Fruit fly (Drosophila melanogaster) whole organism, prepupa: ENCODE results near the gene Syx16.

ENCODE experiments used
- Blimp-1 ChIP-seq: fragments of 200-800 bp; sonication (Bioruptor generic); optimal IDR thresholded peaks from 3 replicates; lab custom pipeline; 2017; ENCODE audit warnings: missing biosample characterization, missing genetic modification characterization, mild to moderate bottlenecking, moderate library complexity, missing genetic modification reagents
- CG10669 ChIP-seq: fragments of 200-800 bp; sonication (Bioruptor generic); optimal IDR thresholded peaks from 3 replicates; lab custom pipeline; 2018; ENCODE audit warnings: missing biosample characterization, mild to moderate bottlenecking, missing genetic modification characterization, moderate library complexity
- CG11294 ChIP-seq: fragments of 200-800 bp; sonication (Bioruptor generic); IDR thresholded peaks from 2 replicates; pipeline ENCODE4 v1.3.6; 2022; ENCODE audit warnings: missing biosample characterization, missing genetic modification characterization
- CG11762 ChIP-seq: fragments of 200-800 bp; sonication (Bioruptor generic); optimal IDR thresholded peaks from 3 replicates; lab custom pipeline; 2016; ENCODE audit warnings: missing biosample characterization, missing genetic modification characterization; ENCODE audit not compliant: insufficient read depth
- CG11902 ChIP-seq: fragments of 200-800 bp; sonication (Bioruptor generic); optimal IDR thresholded peaks from 3 replicates; lab custom pipeline; 2016; ENCODE audit warnings: missing biosample characterization, missing genetic modification characterization
- CG15336 ChIP-seq: fragments of 200-800 bp; sonication (Bioruptor generic); IDR thresholded peaks from 2 replicates; pipeline ENCODE4 v1.3.6; 2022; ENCODE audit warnings: missing biosample characterization, missing genetic modification characterization
- CG1621 ChIP-seq: fragments of 200-800 bp; sonication (Bioruptor generic); optimal IDR thresholded peaks from 3 replicates; lab custom pipeline; 2018; ENCODE audit warnings: missing biosample characterization, mild to moderate bottlenecking, missing genetic modification characterization
- CG16779 ChIP-seq: fragments of 200-800 bp; sonication (Bioruptor generic); optimal IDR thresholded peaks from 3 replicates; lab custom pipeline; 2017; ENCODE audit warnings: missing biosample characterization, mild to moderate bottlenecking, missing genetic modification characterization
- CG3032 ChIP-seq: fragments of 200-800 bp; optimal IDR thresholded peaks from 2 replicates; lab custom pipeline; 2019; ENCODE audit warnings: missing biosample characterization, mild to moderate bottlenecking, missing genetic modification characterization, moderate library complexity
- CG31627 ChIP-seq: fragments of 200-800 bp; sonication (Bioruptor generic); optimal IDR thresholded peaks from 3 replicates; lab custom pipeline; 2016; ENCODE audit warnings: missing biosample characterization, missing genetic modification characterization
- CG32006 ChIP-seq: fragments of 200-800 bp; sonication (Bioruptor generic); optimal IDR thresholded peaks from 3 replicates; lab custom pipeline; 2017; ENCODE audit warnings: missing biosample characterization, mild to moderate bottlenecking, missing genetic modification characterization
- CG34406 ChIP-seq: fragments of 200-800 bp; sonication (Bioruptor generic); optimal IDR thresholded peaks from 3 replicates; lab custom pipeline; 2016; ENCODE audit warnings: missing biosample characterization, missing genetic modification characterization
- CG3919 ChIP-seq: fragments of 200-800 bp; sonication (Bioruptor generic); optimal IDR thresholded peaks from 3 replicates; lab custom pipeline; 2016; ENCODE audit warnings: missing biosample characterization, missing genetic modification characterization
- CG4318 ChIP-seq: fragments of 200-800 bp; sonication (Bioruptor generic); optimal IDR thresholded peaks from 3 replicates; lab custom pipeline; 2017; ENCODE audit warnings: missing biosample characterization, mild to moderate bottlenecking, missing genetic modification characterization
- CG6163 ChIP-seq: fragments of 200-800 bp; sonication (Bioruptor generic); IDR thresholded peaks from 3 replicates; pipeline ENCODE4 v1.3.6; 2022; ENCODE audit warnings: missing biosample characterization, missing genetic modification characterization
- CG6276 ChIP-seq: fragments of 200-800 bp; sonication (Bioruptor generic); optimal IDR thresholded peaks from 2 replicates; lab custom pipeline; 2017; ENCODE audit warnings: missing biosample characterization, mild to moderate bottlenecking, missing genetic modification characterization
- CG6792 ChIP-seq: fragments of 200-800 bp; sonication (Bioruptor generic); optimal IDR thresholded peaks from 3 replicates; lab custom pipeline; 2016; ENCODE audit warnings: missing biosample characterization, missing genetic modification characterization
- CG6808 ChIP-seq: fragments of 200-800 bp; sonication (Bioruptor generic); optimal IDR thresholded peaks from 3 replicates; lab custom pipeline; 2017; ENCODE audit warnings: missing biosample characterization, missing genetic modification characterization, mild to moderate bottlenecking, moderate library complexity, missing genetic modification reagents
- CG7368 ChIP-seq: fragments of 200-800 bp; sonication (Bioruptor generic); optimal IDR thresholded peaks from 3 replicates; lab custom pipeline; 2016; ENCODE audit warnings: missing biosample characterization, missing genetic modification characterization
- CG8119 ChIP-seq: fragments of 200-800 bp; sonication (Bioruptor generic); IDR thresholded peaks from 3 replicates; pipeline ENCODE4 v1.3.6; 2022; ENCODE audit warnings: missing biosample characterization, missing genetic modification characterization
- CG8319 ChIP-seq: fragments of 200-800 bp; sonication (Bioruptor generic); optimal IDR thresholded peaks from 3 replicates; lab custom pipeline; 2016; ENCODE audit warnings: missing biosample characterization, missing genetic modification characterization
- CG9139 ChIP-seq: fragments of 200-800 bp; sonication (Bioruptor generic); optimal IDR thresholded peaks from 3 replicates; lab custom pipeline; 2017; ENCODE audit warnings: missing biosample characterization, mild to moderate bottlenecking, missing genetic modification characterization
- Eip78C ChIP-seq: fragments of 200-800 bp; sonication (Bioruptor generic); peaks from one replicate; lab custom pipeline; 2016; ENCODE audit warnings: missing biosample characterization, missing genetic modification characterization
- Eip93F ChIP-seq: fragments of 200-800 bp; sonication (Bioruptor generic); optimal IDR thresholded peaks from 2 replicates; lab custom pipeline; 2016; ENCODE audit warnings: missing biosample characterization, mild to moderate bottlenecking, missing genetic modification characterization
- Ets21C ChIP-seq: fragments of 200-800 bp; sonication (Bioruptor generic); optimal IDR thresholded peaks from 3 replicates; lab custom pipeline; 2016; ENCODE audit warnings: missing biosample characterization, missing genetic modification characterization
- Gug ChIP-seq: fragments of 200-800 bp; sonication (Bioruptor generic); IDR thresholded peaks from 2 replicates; pipeline ENCODE4 v1.3.6; 2022; ENCODE audit warnings: missing biosample characterization, missing genetic modification characterization
- Hr38 ChIP-seq: sonication (Bioruptor generic); optimal IDR thresholded peaks from 2 replicates; lab custom pipeline; 2016; ENCODE audit warnings: missing biosample characterization, missing genetic modification characterization
- Hr39 ChIP-seq: fragments of 200-800 bp; sonication (Bioruptor generic); optimal IDR thresholded peaks from 2 replicates; lab custom pipeline; 2016; ENCODE audit warnings: missing biosample characterization, missing genetic modification characterization
- Hr4 ChIP-seq: fragments of 200-800 bp; sonication (Bioruptor generic); optimal IDR thresholded peaks from 3 replicates; lab custom pipeline; 2016; ENCODE audit warnings: missing biosample characterization, missing genetic modification characterization
- Lpt ChIP-seq: fragments of 200-800 bp; sonication (Bioruptor generic); optimal IDR thresholded peaks from 3 replicates; lab custom pipeline; 2016; ENCODE audit warnings: missing biosample characterization, missing genetic modification characterization
- OdsH ChIP-seq: fragments of 200-800 bp; sonication (Bioruptor generic); optimal IDR thresholded peaks from 3 replicates; lab custom pipeline; 2016; ENCODE audit warnings: missing biosample characterization, missing genetic modification characterization
- Smox ChIP-seq: fragments of 200-800 bp; sonication (Bioruptor generic); optimal IDR thresholded peaks from 3 replicates; lab custom pipeline; 2016; ENCODE audit warnings: missing biosample characterization, missing genetic modification characterization
- Sox102F ChIP-seq: fragments of 200-800 bp; sonication (Bioruptor generic); optimal IDR thresholded peaks from 2 replicates; lab custom pipeline; 2016; ENCODE audit warnings: missing biosample characterization, mild to moderate bottlenecking, missing genetic modification characterization
- Sox15 ChIP-seq: fragments of 200-800 bp; sonication (Bioruptor generic); optimal IDR thresholded peaks from 3 replicates; lab custom pipeline; 2016; ENCODE audit warnings: missing biosample characterization, missing genetic modification characterization
- achi ChIP-seq: fragments of 200-800 bp; sonication (Bioruptor generic); optimal IDR thresholded peaks from 3 replicates; lab custom pipeline; 2016; ENCODE audit warnings: missing biosample characterization, missing genetic modification characterization
- acj6 ChIP-seq: fragments of 200-800 bp; sonication (Bioruptor generic); optimal IDR thresholded peaks from 3 replicates; lab custom pipeline; 2016; ENCODE audit warnings: missing biosample characterization, missing genetic modification characterization
- cyc ChIP-seq: fragments of 200-800 bp; sonication (Bioruptor generic); optimal IDR thresholded peaks from 3 replicates; lab custom pipeline; 2016; ENCODE audit warnings: missing biosample characterization, missing genetic modification characterization
- dac ChIP-seq: fragments of 200-800 bp; sonication (Bioruptor generic); optimal IDR thresholded peaks from 2 replicates; lab custom pipeline; 2017; ENCODE audit warnings: missing biosample characterization, mild to moderate bottlenecking, missing genetic modification characterization
- dsx ChIP-seq: fragments of 200-800 bp; optimal IDR thresholded peaks from 3 replicates; lab custom pipeline; 2019; ENCODE audit warnings: missing biosample characterization, mild to moderate bottlenecking, missing genetic modification characterization, moderate library complexity; ENCODE audit not compliant: poor library complexity, severe bottlenecking
- esn ChIP-seq: fragments of 200-800 bp; sonication (Bioruptor generic); optimal IDR thresholded peaks from 2 replicates; lab custom pipeline; 2016; ENCODE audit warnings: missing biosample characterization, mild to moderate bottlenecking, missing genetic modification characterization, moderate library complexity
- fd59A ChIP-seq: fragments of 200-800 bp; sonication (Bioruptor generic); optimal IDR thresholded peaks from 2 replicates; lab custom pipeline; 2017; ENCODE audit warnings: missing biosample characterization, mild to moderate bottlenecking, missing genetic modification characterization, missing genetic modification reagents
- fd85E ChIP-seq: fragments of 200-800 bp; sonication (Bioruptor generic); optimal IDR thresholded peaks from 3 replicates; lab custom pipeline; 2016; ENCODE audit warnings: missing biosample characterization, missing genetic modification characterization
- lz ChIP-seq: fragments of 200-800 bp; sonication (Bioruptor generic); optimal IDR thresholded peaks from 3 replicates; lab custom pipeline; 2016; ENCODE audit warnings: missing biosample characterization, missing genetic modification characterization
- net ChIP-seq: fragments of 200-800 bp; sonication (Bioruptor generic); optimal IDR thresholded peaks from 3 replicates; lab custom pipeline; 2016; ENCODE audit warnings: missing biosample characterization, missing genetic modification characterization
- pdm3 ChIP-seq: fragments of 200-800 bp; sonication (Bioruptor generic); optimal IDR thresholded peaks from 3 replicates; lab custom pipeline; 2016; ENCODE audit warnings: missing biosample characterization, missing genetic modification characterization
- salr ChIP-seq, 2 experiments: fragments of 200-800 bp; sonication (Bioruptor generic); optimal IDR thresholded peaks; 3 replicates each; lab custom pipeline; 2016 to 2018; ENCODE audit warnings: missing biosample characterization in 2 of 2, missing genetic modification characterization in 2 of 2, mild to moderate bottlenecking in 1 of 2
- spab ChIP-seq: fragments of 200-800 bp; sonication (Bioruptor generic); optimal IDR thresholded peaks from 2 replicates; lab custom pipeline; 2017; ENCODE audit warnings: missing biosample characterization, mild to moderate bottlenecking, missing genetic modification characterization, missing genetic modification reagents
- svp ChIP-seq: fragments of 200-800 bp; sonication (Bioruptor generic); peaks from one replicate; lab custom pipeline; 2016; ENCODE audit warnings: missing biosample characterization, missing genetic modification characterization
- topi ChIP-seq: fragments of 200-800 bp; sonication (Bioruptor generic); optimal IDR thresholded peaks from 3 replicates; lab custom pipeline; 2016; ENCODE audit warnings: missing biosample characterization, missing genetic modification characterization

Syx16 gene

dm6 chrX:20411635-20412034 is 18.1 kb upstream of the Syx16 start:
- TF ChIP-seq CG6808 (GFP tag; lab: Kevin White, UChicago) (no peak), cyc (no peak), CG15336 (GFP tag; lab: Robert Waterston, UW) (no peak)

- TF ChIP-seq acj6 (GFP tag; lab: Kevin White, UChicago), result no peak
- peak; percentile 37; the same call in 1 of the 2 replicates for TF ChIP-seq Gug (GFP tag; lab: Robert Waterston, UW)
- peak; percentile 56 for TF ChIP-seq Smox (GFP tag; lab: Kevin White, UChicago)
- TF ChIP-seq lz (GFP tag; lab: Kevin White, UChicago), result peak; percentile 59
- TF ChIP-seq dsx (GFP tag; lab: Kevin White, UChicago), result no peak
- no peak for TF ChIP-seq spab (GFP tag; lab: Kevin White, UChicago)
- no peak for TF ChIP-seq CG8119 (GFP tag; lab: Robert Waterston, UW)
- TF ChIP-seq CG16779 (tag; lab: Kevin White, UChicago), result no peak
- TF ChIP-seq dac (GFP tag; lab: Kevin White, UChicago), result no peak
- TF ChIP-seq CG11762 (GFP tag; lab: Kevin White, UChicago), result no peak
- peak; percentile 18 for TF ChIP-seq CG11902 (GFP tag; lab: Kevin White, UChicago)
- peak; percentile 70 for TF ChIP-seq Hr39 (GFP tag; lab: Kevin White, UChicago)
- TF ChIP-seq Eip93F (GFP tag; lab: Kevin White, UChicago), result no peak
- peak; percentile 40 for TF ChIP-seq Sox102F
- no peak; the same call in 1 of the 2 replicates for TF ChIP-seq CG11294 (GFP tag; lab: Robert Waterston, UW)
- TF ChIP-seq fd59A (GFP tag; lab: Kevin White, UChicago), result no peak
- no peak for TF ChIP-seq CG4318 (GFP tag; lab: Kevin White, UChicago)
- TF ChIP-seq CG34406 (GFP tag; lab: Kevin White, UChicago), result peak; percentile 7
- no peak for TF ChIP-seq Blimp-1 (GFP tag; lab: Kevin White, UChicago)
- peak; percentile 87 for TF ChIP-seq Eip78C (GFP tag; lab: Kevin White, UChicago)
- TF ChIP-seq esn (GFP tag; lab: Kevin White, UChicago), result peak; percentile 53
- TF ChIP-seq CG6163 (GFP tag; lab: Robert Waterston, UW), result peak; percentile 51; the same call in 2 of the 3 replicates
- TF ChIP-seq pdm3, result peak; percentile 67
- no peak for TF ChIP-seq CG9139 (GFP tag; lab: Kevin White, UChicago)
- no peak for TF ChIP-seq achi (GFP tag; lab: Kevin White, UChicago)
- no peak for TF ChIP-seq CG8319 (GFP tag; lab: Kevin White, UChicago)
- TF ChIP-seq Ets21C, result peak; percentile 59
- no peak for TF ChIP-seq fd85E
- TF ChIP-seq svp (GFP tag; lab: Kevin White, UChicago), result peak; percentile 80
- no peak for TF ChIP-seq salr (GFP tag; optimal IDR thresholded peaks at IDR 0.05; lab: Kevin White, UChicago)
- TF ChIP-seq CG3919 (GFP tag; lab: Kevin White, UChicago), result no peak
- no peak for TF ChIP-seq CG6792 (GFP tag; lab: Kevin White, UChicago)
- no peak for TF ChIP-seq OdsH (GFP tag; lab: Kevin White, UChicago)
- TF ChIP-seq net (GFP tag; lab: Kevin White, UChicago), result no peak
- no peak for TF ChIP-seq Lpt
- no peak for TF ChIP-seq CG32006 (GFP tag; lab: Kevin White, UChicago)
- TF ChIP-seq Hr38 (GFP tag; lab: Kevin White, UChicago), result no peak
- peak; percentile 45 for TF ChIP-seq CG3032 (tag; lab: Kevin White, UChicago)
- no peak for TF ChIP-seq Hr4
- TF ChIP-seq CG10669 (GFP tag; lab: Kevin White, UChicago), result no peak
- TF ChIP-seq Sox15, result peak; percentile 15
- no peak for TF ChIP-seq CG7368
- TF ChIP-seq CG6276 (GFP tag; lab: Kevin White, UChicago), result no peak
- peak; percentile 64 for TF ChIP-seq CG31627 (GFP tag; lab: Kevin White, UChicago)
- TF ChIP-seq CG1621 (tag; lab: Kevin White, UChicago), result no peak
- peak; percentile 62 for TF ChIP-seq topi (GFP tag; lab: Kevin White, UChicago)
These were observed 739 bp upstream of the Syx16 start, which contains the start of gene HERC2 for dm6 chrX:20394066-20394913. HERC2 (plus strand) TSS chrX:20394395.
